Worm (Caenorhabditis elegans) whole organism, mixed stage, embryonic: ENCODE results near the gene Y37A1A.4.

Source experiments
- ceh-39 ChIP-seq: fragments of 150-350 bp; optimal IDR thresholded peaks from 2 replicates; lab custom pipeline; 2014; ENCODE audit warnings: missing biosample characterization, missing genetic modification characterization
- ces-1 ChIP-seq: fragments of 150-350 bp; optimal IDR thresholded peaks from 2 replicates; lab custom pipeline; 2014; ENCODE audit warnings: missing biosample characterization, missing genetic modification reagents, missing genetic modification characterization
- elt-1 ChIP-seq: sonication (generic microtip); optimal IDR thresholded peaks from 2 replicates; lab custom pipeline; 2017; ENCODE audit warnings: missing genetic modification characterization, mild to moderate bottlenecking, missing compliant biosample characterization, antibody characterized with exemption, moderate library complexity, borderline replicate concordance; ENCODE audit not compliant: insufficient read depth
- elt-3 ChIP-seq: fragments of 150-350 bp; optimal IDR thresholded peaks from 2 replicates; lab custom pipeline; 2014; ENCODE audit warnings: missing biosample characterization, missing genetic modification characterization
- flh-1 ChIP-seq: fragments of 200-800 bp; sonication (Bioruptor generic); optimal IDR thresholded peaks from 2 replicates; lab custom pipeline; 2018; ENCODE audit warnings: mild to moderate bottlenecking, missing genetic modification characterization, moderate library complexity, missing compliant biosample characterization
- ham-2 ChIP-seq: fragments of 200-800 bp; sonication (Bioruptor generic); optimal IDR thresholded peaks from 2 replicates; lab custom pipeline; 2018; ENCODE audit warnings: mild to moderate bottlenecking, missing genetic modification characterization, missing compliant biosample characterization
- lin-32 ChIP-seq: fragments of 200-800 bp; sonication (Bioruptor generic); optimal IDR thresholded peaks from 2 replicates; lab custom pipeline; 2018; ENCODE audit warnings: mild to moderate bottlenecking, missing genetic modification characterization, missing compliant biosample characterization
- mab-5 ChIP-seq: fragments of 150-350 bp; optimal IDR thresholded peaks from 2 replicates; lab custom pipeline; 2014; ENCODE audit warnings: missing biosample characterization, missing genetic modification characterization
- mep-1 ChIP-seq: fragments of 150-350 bp; optimal IDR thresholded peaks from 2 replicates; lab custom pipeline; 2017; ENCODE audit warnings: missing biosample characterization, missing genetic modification reagents, missing genetic modification characterization, inconsistent platforms
- nhr-76 ChIP-seq: sonication (generic microtip); optimal IDR thresholded peaks from 2 replicates; lab custom pipeline; 2017; ENCODE audit warnings: missing biosample characterization, missing genetic modification characterization
- sem-2 ChIP-seq: fragments of 200-800 bp; sonication (Bioruptor generic); optimal IDR thresholded peaks from 2 replicates; lab custom pipeline; 2018; ENCODE audit warnings: mild to moderate bottlenecking, missing genetic modification characterization, missing compliant biosample characterization
- snpc-4 ChIP-seq: fragments of 150-350 bp; optimal IDR thresholded peaks from 2 replicates; lab custom pipeline; 2014; ENCODE audit warnings: missing biosample characterization, missing genetic modification characterization
- sptf-1 ChIP-seq: sonication (generic microtip); optimal IDR thresholded peaks from 2 replicates; lab custom pipeline; 2017; ENCODE audit warnings: mild to moderate bottlenecking, missing genetic modification characterization, moderate library complexity, missing compliant biosample characterization
- tbx-8 ChIP-seq: fragments of 200-800 bp; sonication (Bioruptor generic); optimal IDR thresholded peaks from 2 replicates; lab custom pipeline; 2018; ENCODE audit warnings: mild to moderate bottlenecking, missing genetic modification characterization, moderate library complexity, missing compliant biosample characterization
- unc-120 ChIP-seq: sonication (generic microtip); optimal IDR thresholded peaks from 2 replicates; lab custom pipeline; 2017; ENCODE audit warnings: missing genetic modification characterization, missing compliant biosample characterization; ENCODE audit not compliant: poor library complexity, severe bottlenecking

Y37A1A.4 gene

DNA sequence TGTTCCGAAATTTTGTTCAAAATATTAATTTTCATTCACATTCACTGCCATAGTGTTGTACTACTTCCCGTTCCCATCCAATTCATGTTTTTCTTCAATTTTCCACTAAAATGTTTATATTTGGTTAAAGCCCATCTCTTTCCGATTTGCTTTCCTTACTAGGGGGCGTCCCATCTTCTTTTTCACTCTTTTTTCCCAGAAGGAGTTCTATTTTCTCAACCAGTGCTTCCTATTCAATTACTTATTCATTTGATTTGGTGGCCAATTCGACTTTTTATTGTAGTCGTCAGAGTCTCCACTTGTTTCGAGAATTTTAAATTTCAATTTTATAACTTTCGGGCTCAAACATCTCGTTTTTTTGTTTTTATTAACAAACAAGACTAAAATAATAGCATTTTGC, 67.6 kb downstream of the Y37A1A.4 start:
- peak; percentile 15 for TF ChIP-seq ces-1 (GFP tag; lab: Kevin White, UChicago)
- no peak for TF ChIP-seq ham-2

DNA sequence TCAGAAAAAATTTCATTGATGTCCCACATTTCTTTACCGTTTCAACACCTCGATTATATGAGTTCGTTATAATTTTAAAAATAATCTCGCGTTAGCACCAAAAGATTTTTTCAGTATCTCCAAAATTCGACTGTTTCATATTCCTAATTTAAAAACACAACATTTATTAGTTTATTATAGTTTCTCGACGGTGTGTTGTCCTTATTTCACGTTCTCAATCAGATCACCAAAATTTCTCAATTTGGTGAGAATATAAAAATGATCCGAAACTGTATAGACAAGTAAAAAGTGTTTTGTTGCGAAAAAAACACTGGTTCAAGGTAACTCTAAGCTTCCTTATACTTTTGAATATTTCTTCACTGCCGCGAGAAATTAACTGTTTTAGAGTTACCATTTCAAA, 74.5 kb downstream of the Y37A1A.4 start:
- TF ChIP-seq nhr-76 (no peak), ham-2 (no peak), snpc-4 (tag; lab: Kevin White, UChicago) (no peak), ceh-39 (tag; lab: Kevin White, UChicago) (no peak), sptf-1 (tag; lab: Kevin White, UChicago) (no peak), unc-120 (no peak), sem-2 (GFP tag; lab: Kevin White, UChicago) (no peak), flh-1 (GFP tag; lab: Kevin White, UChicago) (no peak), tbx-8 (no peak), mab-5 (no peak), elt-1 (no peak), mep-1 (tag; lab: Kevin White, UChicago) (no peak), elt-3 (tag; lab: Kevin White, UChicago) (no peak), lin-32 (GFP tag; lab: Kevin White, UChicago) (no peak)
